Worm (Caenorhabditis elegans): ENCODE measurements around the gene gcy-21.

ce11 chrII:2638062-2638461 lies 21.4 kb upstream of the gcy-21 start, which contains the start of gene F22E5.9:
- TF ChIP-seq him-1 (tag; optimal IDR thresholded peaks at IDR 0.05) (no peak), W03F9.2 (tag; optimal IDR thresholded peaks at IDR 0.05) (no peak)

All from whole organism, L4/young adult.